Worm (Caenorhabditis elegans) whole organism, mixed stage, embryonic: ENCODE data around the gene gcy-31.

Experiments
- M03D4.4 ChIP-seq: sonication (generic microtip); optimal IDR thresholded peaks from 2 replicates; lab custom pipeline; 2017; ENCODE audit warnings: mild to moderate bottlenecking, missing genetic modification characterization, missing compliant biosample characterization
- bed-3 ChIP-seq: fragments of 200-800 bp; sonication (Bioruptor generic); optimal IDR thresholded peaks from 3 replicates; lab custom pipeline; 2018; ENCODE audit warnings: mild to moderate bottlenecking, missing genetic modification characterization, moderate library complexity, missing compliant biosample characterization
- blmp-1 ChIP-seq: fragments of 150-350 bp; optimal IDR thresholded peaks from 2 replicates; lab custom pipeline; 2014; ENCODE audit warnings: missing biosample characterization, missing genetic modification characterization
- ceh-39 ChIP-seq: fragments of 150-350 bp; optimal IDR thresholded peaks from 2 replicates; lab custom pipeline; 2014; ENCODE audit warnings: missing biosample characterization, missing genetic modification characterization
- ceh-43 ChIP-seq: fragments of 200-800 bp; sonication (Bioruptor generic); optimal IDR thresholded peaks from 2 replicates; lab custom pipeline; 2018; ENCODE audit warnings: mild to moderate bottlenecking, missing genetic modification characterization, moderate library complexity, missing compliant biosample characterization
- ces-1 ChIP-seq: fragments of 150-350 bp; optimal IDR thresholded peaks from 2 replicates; lab custom pipeline; 2014; ENCODE audit warnings: missing biosample characterization, missing genetic modification reagents, missing genetic modification characterization
- cnd-1 ChIP-seq: fragments of 200-800 bp; sonication (Bioruptor generic); optimal IDR thresholded peaks from 2 replicates; lab custom pipeline; 2018; ENCODE audit warnings: mild to moderate bottlenecking, missing genetic modification characterization, missing compliant biosample characterization
- drap-1 ChIP-seq: fragments of 200-800 bp; sonication (Bioruptor generic); optimal IDR thresholded peaks from 3 replicates; lab custom pipeline; 2018; ENCODE audit warnings: mild to moderate bottlenecking, missing genetic modification characterization, missing compliant biosample characterization
- elt-1 ChIP-seq: sonication (generic microtip); optimal IDR thresholded peaks from 2 replicates; lab custom pipeline; 2017; ENCODE audit warnings: missing genetic modification characterization, mild to moderate bottlenecking, missing compliant biosample characterization, antibody characterized with exemption, moderate library complexity, borderline replicate concordance; ENCODE audit not compliant: insufficient read depth
- elt-3 ChIP-seq: fragments of 150-350 bp; optimal IDR thresholded peaks from 2 replicates; lab custom pipeline; 2014; ENCODE audit warnings: missing biosample characterization, missing genetic modification characterization
- flh-1 ChIP-seq: fragments of 200-800 bp; sonication (Bioruptor generic); optimal IDR thresholded peaks from 2 replicates; lab custom pipeline; 2018; ENCODE audit warnings: mild to moderate bottlenecking, missing genetic modification characterization, moderate library complexity, missing compliant biosample characterization
- ham-2 ChIP-seq: fragments of 200-800 bp; sonication (Bioruptor generic); optimal IDR thresholded peaks from 2 replicates; lab custom pipeline; 2018; ENCODE audit warnings: mild to moderate bottlenecking, missing genetic modification characterization, missing compliant biosample characterization
- hlh-1 ChIP-seq: fragments of 150-350 bp; optimal IDR thresholded peaks from 2 replicates; lab custom pipeline; 2014; ENCODE audit warnings: missing biosample characterization, missing genetic modification reagents, missing genetic modification characterization
- lin-13 ChIP-seq: fragments of 150-350 bp; optimal IDR thresholded peaks from 2 replicates; lab custom pipeline; 2014; ENCODE audit warnings: missing biosample characterization, missing genetic modification characterization
- lin-32 ChIP-seq: fragments of 200-800 bp; sonication (Bioruptor generic); optimal IDR thresholded peaks from 2 replicates; lab custom pipeline; 2018; ENCODE audit warnings: mild to moderate bottlenecking, missing genetic modification characterization, missing compliant biosample characterization
- lsy-2 ChIP-seq: fragments of 150-350 bp; optimal IDR thresholded peaks from 2 replicates; lab custom pipeline; 2014; ENCODE audit warnings: missing biosample characterization, missing genetic modification characterization
- mab-5 ChIP-seq: fragments of 150-350 bp; optimal IDR thresholded peaks from 2 replicates; lab custom pipeline; 2014; ENCODE audit warnings: missing biosample characterization, missing genetic modification characterization
- mep-1 ChIP-seq: fragments of 150-350 bp; optimal IDR thresholded peaks from 2 replicates; lab custom pipeline; 2017; ENCODE audit warnings: missing biosample characterization, missing genetic modification reagents, missing genetic modification characterization, inconsistent platforms
- mls-2 ChIP-seq: sonication (generic microtip); optimal IDR thresholded peaks from 2 replicates; lab custom pipeline; 2016; ENCODE audit warnings: mild to moderate bottlenecking, missing genetic modification characterization, moderate library complexity, missing compliant biosample characterization
- nhr-12 ChIP-seq: fragments of 150-350 bp; optimal IDR thresholded peaks from 2 replicates; lab custom pipeline; 2014; ENCODE audit warnings: missing biosample characterization, missing genetic modification characterization
- nhr-2 ChIP-seq: fragments of 150-350 bp; optimal IDR thresholded peaks from 2 replicates; lab custom pipeline; 2014; ENCODE audit warnings: missing biosample characterization, missing genetic modification characterization
- nhr-237 ChIP-seq: fragments of 150-350 bp; optimal IDR thresholded peaks from 2 replicates; lab custom pipeline; 2014; ENCODE audit warnings: missing biosample characterization, missing genetic modification characterization
- nhr-28 ChIP-seq: fragments of 150-350 bp; optimal IDR thresholded peaks from 2 replicates; lab custom pipeline; 2014; ENCODE audit warnings: missing biosample characterization, missing genetic modification characterization
- nhr-76 ChIP-seq: sonication (generic microtip); optimal IDR thresholded peaks from 2 replicates; lab custom pipeline; 2017; ENCODE audit warnings: missing biosample characterization, missing genetic modification characterization
- pha-4 ChIP-seq: fragments of 150-350 bp; optimal IDR thresholded peaks from 2 replicates; lab custom pipeline; 2018; ENCODE audit warnings: missing biosample characterization, missing genetic modification reagents, missing genetic modification characterization
- sem-2 ChIP-seq: fragments of 200-800 bp; sonication (Bioruptor generic); optimal IDR thresholded peaks from 2 replicates; lab custom pipeline; 2018; ENCODE audit warnings: mild to moderate bottlenecking, missing genetic modification characterization, missing compliant biosample characterization
- snpc-4 ChIP-seq: fragments of 150-350 bp; optimal IDR thresholded peaks from 2 replicates; lab custom pipeline; 2014; ENCODE audit warnings: missing biosample characterization, missing genetic modification characterization
- sptf-1 ChIP-seq: sonication (generic microtip); optimal IDR thresholded peaks from 2 replicates; lab custom pipeline; 2017; ENCODE audit warnings: mild to moderate bottlenecking, missing genetic modification characterization, moderate library complexity, missing compliant biosample characterization
- tbx-8 ChIP-seq: fragments of 200-800 bp; sonication (Bioruptor generic); optimal IDR thresholded peaks from 2 replicates; lab custom pipeline; 2018; ENCODE audit warnings: mild to moderate bottlenecking, missing genetic modification characterization, moderate library complexity, missing compliant biosample characterization
- unc-120 ChIP-seq: sonication (generic microtip); optimal IDR thresholded peaks from 2 replicates; lab custom pipeline; 2017; ENCODE audit warnings: missing genetic modification characterization, missing compliant biosample characterization; ENCODE audit not compliant: poor library complexity, severe bottlenecking
- unc-39 ChIP-seq: fragments of 150-350 bp; optimal IDR thresholded peaks from 2 replicates; lab custom pipeline; 2014; ENCODE audit warnings: missing biosample characterization, missing genetic modification characterization
- unc-62 ChIP-seq: fragments of 150-350 bp; optimal IDR thresholded peaks from 2 replicates; lab custom pipeline; 2014; ENCODE audit warnings: missing biosample characterization, missing genetic modification reagents, missing genetic modification characterization
- zip-8 ChIP-seq: fragments of 150-350 bp; optimal IDR thresholded peaks from 2 replicates; lab custom pipeline; 2014; ENCODE audit warnings: missing biosample characterization, missing genetic modification characterization
- ztf-11 ChIP-seq: fragments of 150-350 bp; optimal IDR thresholded peaks from 2 replicates; lab custom pipeline; 2014; ENCODE audit warnings: missing biosample characterization, missing genetic modification characterization

gcy-31 gene

DNA sequence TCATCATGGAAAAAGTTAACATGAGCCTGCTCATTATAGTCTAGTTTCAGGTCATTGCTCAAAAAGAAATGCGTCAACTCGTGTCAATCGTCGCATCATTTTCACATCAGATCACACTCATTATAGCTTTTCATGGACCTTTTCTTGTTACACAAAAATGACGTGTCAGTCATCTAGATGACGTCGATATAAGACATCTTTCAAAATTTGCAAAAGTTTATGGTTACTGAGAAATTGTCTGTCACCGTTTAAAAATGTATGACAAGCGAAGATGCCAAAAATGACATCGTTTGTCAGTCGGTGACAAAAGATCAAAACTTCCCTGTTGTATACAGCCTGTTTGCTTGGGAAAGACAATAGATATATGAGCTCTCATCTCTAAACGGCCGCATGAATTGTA is 13.9 kb upstream of the gcy-31 start:
- TF ChIP-seq lin-32 (GFP tag; lab: Kevin White, UChicago) (no peak), nhr-28 (tag; lab: Kevin White, UChicago) (no peak), unc-39 (tag; lab: Kevin White, UChicago) (no peak), snpc-4 (no peak), ham-2 (GFP tag; lab: Kevin White, UChicago) (no peak), flh-1 (GFP tag; lab: Kevin White, UChicago) (no peak), drap-1 (no peak), nhr-12 (tag; lab: Kevin White, UChicago) (no peak), mls-2 (tag; lab: Kevin White, UChicago) (no peak), unc-120 (no peak), lsy-2 (tag; lab: Kevin White, UChicago) (no peak), sem-2 (GFP tag; lab: Kevin White, UChicago) (no peak), ces-1 (GFP tag; lab: Kevin White, UChicago) (no peak), ceh-43 (GFP tag; lab: Kevin White, UChicago) (no peak), mep-1 (no peak), blmp-1 (no peak)

DNA sequence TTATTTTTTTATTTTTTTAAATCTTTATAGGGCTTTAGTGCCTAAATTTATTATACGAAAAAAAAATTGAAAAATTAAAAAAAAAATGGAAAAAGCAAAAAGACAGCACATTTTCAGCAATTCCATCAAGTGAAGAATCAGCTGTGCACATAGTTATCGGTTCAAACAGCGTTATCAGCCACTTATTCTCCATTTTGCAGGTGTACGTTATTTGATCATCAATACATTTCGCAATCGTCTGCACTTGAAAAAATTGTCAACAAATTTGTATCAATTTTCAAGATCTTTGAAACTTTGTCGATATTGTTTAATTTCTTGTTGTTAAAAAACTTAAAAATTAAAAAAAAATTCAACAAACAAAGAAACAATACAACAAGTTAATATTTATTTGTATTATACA is 12.4 kb upstream of the gcy-31 start:
- TF ChIP-seq mls-2 (tag; lab: Kevin White, UChicago) (no peak), elt-1 (tag; lab: Kevin White, UChicago) (no peak), zip-8 (no peak), M03D4.4 (tag; lab: Kevin White, UChicago) (no peak), flh-1 (GFP tag; lab: Kevin White, UChicago) (no peak), ceh-39 (tag; lab: Kevin White, UChicago) (no peak), unc-120 (no peak), ztf-11 (tag; lab: Kevin White, UChicago) (no peak), unc-62 (GFP tag; lab: Kevin White, UChicago) (no peak), nhr-28 (tag; lab: Kevin White, UChicago) (no peak), mab-5 (tag; lab: Kevin White, UChicago) (no peak), elt-3 (tag; lab: Kevin White, UChicago) (no peak), tbx-8 (GFP tag; lab: Kevin White, UChicago) (no peak), bed-3 (GFP tag; lab: Kevin White, UChicago) (no peak), nhr-237 (tag; lab: Kevin White, UChicago) (no peak), hlh-1 (no peak)

DNA sequence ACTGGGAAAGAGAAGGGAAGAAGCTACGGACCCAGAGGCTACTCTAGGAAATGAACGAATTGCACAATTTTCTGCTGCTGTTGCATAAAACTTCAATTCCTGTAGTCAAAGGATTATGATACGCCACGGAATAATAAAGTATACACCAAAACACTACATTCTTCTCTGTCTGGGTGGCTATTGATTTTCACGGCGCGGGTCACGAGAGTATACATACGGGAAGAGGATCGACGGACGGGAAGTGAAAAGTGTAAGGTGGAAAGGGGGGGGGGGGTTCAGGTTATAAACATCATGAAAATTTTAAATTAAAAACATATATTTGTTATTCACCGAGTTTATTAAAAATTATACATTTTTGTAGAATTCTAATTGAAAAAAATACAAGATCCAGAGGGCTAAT is 12.0 kb upstream of the gcy-31 start:
- TF ChIP-seq elt-1 (tag; lab: Kevin White, UChicago) (no peak), M03D4.4 (tag; lab: Kevin White, UChicago) (no peak), lin-13 (tag; lab: Kevin White, UChicago) (no peak), mls-2 (tag; lab: Kevin White, UChicago) (no peak), unc-39 (tag; lab: Kevin White, UChicago) (no peak), nhr-28 (tag; lab: Kevin White, UChicago) (no peak)

DNA sequence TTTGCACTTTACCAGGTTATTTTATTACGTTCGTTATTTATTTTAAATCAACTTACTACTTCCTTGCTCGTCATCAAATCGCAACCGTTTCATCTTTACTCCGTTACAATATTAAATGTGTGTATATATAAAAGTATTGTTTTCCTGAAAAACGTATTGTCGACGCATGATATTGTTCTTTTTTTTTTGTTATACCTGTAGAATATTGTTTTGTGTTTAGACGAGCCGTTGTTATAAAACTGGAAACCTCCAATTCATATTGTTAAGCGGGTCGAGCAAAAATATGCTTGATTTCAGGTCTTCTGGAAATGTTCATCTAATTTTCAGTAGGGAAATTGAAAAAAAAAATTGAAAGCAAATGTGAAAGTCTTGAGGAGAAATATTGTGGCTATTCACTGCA is 11.6 kb upstream of the gcy-31 start, which contains the start of gene gid-2:
Gene gid-2 (minus strand): TSS at position 101 of the 400 bp plus-strand sequence.
- TF ChIP-seq mab-5 (tag; lab: Kevin White, UChicago) (no peak), sptf-1 (tag; lab: Kevin White, UChicago) (no peak), nhr-2 (no peak), zip-8 (no peak), tbx-8 (GFP tag; lab: Kevin White, UChicago) (no peak), ceh-43 (GFP tag; lab: Kevin White, UChicago) (no peak), unc-62 (GFP tag; lab: Kevin White, UChicago) (no peak), elt-1 (tag; lab: Kevin White, UChicago) (no peak), nhr-237 (tag; lab: Kevin White, UChicago) (no peak), cnd-1 (tag; lab: Kevin White, UChicago) (no peak), hlh-1 (no peak), pha-4 (tag; lab: Kevin White, UChicago) (no peak), ceh-39 (tag; lab: Kevin White, UChicago) (no peak), snpc-4 (no peak), bed-3 (GFP tag; lab: Kevin White, UChicago) (no peak), nhr-76 (tag; lab: Kevin White, UChicago) (no peak)
